Worm (Caenorhabditis elegans): ENCODE measurements around the gene F54F7.10.

ce11 chrX:11856214-11856613 is 7.2 kb upstream of the F54F7.10 start:
- TF ChIP-seq tab-1 (GFP tag; IDR thresholded peaks at IDR 0.05), result no peak
- no peak for TF ChIP-seq flt-1 (GFP tag; IDR thresholded peaks at IDR 0.05)
- TF ChIP-seq klf-2 (GFP tag; conservative IDR thresholded peaks at IDR 0.05), result no peak
- TF ChIP-seq ref-1 (GFP tag; conservative IDR thresholded peaks at IDR 0.05), result no peak
- TF ChIP-seq med-1 (GFP tag; optimal IDR thresholded peaks at IDR 0.05; ENCODE audit: insufficient read depth), result no peak
- TF ChIP-seq T22C8.4 (GFP tag; IDR thresholded peaks at IDR 0.05), result no peak
- no peak for TF ChIP-seq cog-1 (tag; optimal IDR thresholded peaks at IDR 0.05)

Measured in whole organism, midembryonic.